Fruit fly (Drosophila melanogaster): ENCODE results near the gene CG11581.

dm6 chrX:14184062-14184611 is 7.4 kb downstream of the CG11581 start, which contains the start of gene CG32603:
- TF ChIP-seq CG33017 (tag; optimal IDR thresholded peaks at IDR 0.05) (no peak), toe (GFP tag; optimal IDR thresholded peaks at IDR 0.05) (no peak), bab1 (GFP tag; optimal IDR thresholded peaks at IDR 0.05) (no peak), pad (GFP tag; optimal IDR thresholded peaks at IDR 0.05) (no peak), CG7045 (GFP tag; optimal IDR thresholded peaks at IDR 0.05) (no peak), cnc (optimal IDR thresholded peaks at IDR 0.05) (no peak), Hr96 (GFP tag; optimal IDR thresholded peaks at IDR 0.05) (no peak), tj (GFP tag; optimal IDR thresholded peaks at IDR 0.05) (no peak), Clk (GFP tag; optimal IDR thresholded peaks at IDR 0.05) (no peak), ovo (GFP tag; optimal IDR thresholded peaks at IDR 0.05) (no peak), CG14711 (tag; optimal IDR thresholded peaks at IDR 0.05) (no peak), CG12768 (GFP tag; optimal IDR thresholded peaks at IDR 0.05) (no peak), Crg-1 (GFP tag; optimal IDR thresholded peaks at IDR 0.05) (no peak)
